Worm (Caenorhabditis elegans) whole organism, late embryonic: ENCODE measurements around the gene F27B3.8.
A peak's percentile ranks its signal among the peaks of the same experiment; 100 is the strongest.
"Not testable (repeated sequence)": the region's sequence is repeated elsewhere in the genome, so short reads cannot be mapped to it uniquely, and the experiment has no call there.

ENCODE experiments used
- F13H6.1 ChIP-seq: sonication (generic microtip); optimal IDR thresholded peaks from 2 replicates; lab custom pipeline; 2016; ENCODE audit warnings: missing genetic modification characterization, missing compliant biosample characterization
- ama-1 ChIP-seq: fragments of 150-350 bp; optimal IDR thresholded peaks from 2 replicates; lab custom pipeline; 2014
- ceh-2 ChIP-seq: sonication (generic microtip); optimal IDR thresholded peaks from 2 replicates; lab custom pipeline; 2016; ENCODE audit warnings: missing genotype, missing genetic modification characterization, missing compliant biosample characterization
- dmd-4 ChIP-seq: sonication (generic microtip); optimal IDR thresholded peaks from 2 replicates; lab custom pipeline; 2016; ENCODE audit warnings: borderline replicate concordance, missing genetic modification characterization, missing compliant biosample characterization
- ets-4 ChIP-seq: sonication (generic microtip); optimal IDR thresholded peaks from 2 replicates; lab custom pipeline; 2016; ENCODE audit warnings: missing genetic modification characterization, missing compliant biosample characterization
- fkh-10 ChIP-seq: fragments of 150-350 bp; optimal IDR thresholded peaks from 2 replicates; lab custom pipeline; 2014; ENCODE audit warnings: missing biosample characterization, missing genetic modification reagents, missing genetic modification characterization
- madf-2 ChIP-seq: sonication (generic microtip); optimal IDR thresholded peaks from 2 replicates; lab custom pipeline; 2017; ENCODE audit warnings: missing genetic modification characterization, missing compliant biosample characterization
- nfya-1 ChIP-seq: sonication (generic microtip); optimal IDR thresholded peaks from 2 replicates; lab custom pipeline; 2017; ENCODE audit warnings: missing genetic modification characterization, mild to moderate bottlenecking, missing compliant biosample characterization, antibody characterized with exemption, moderate library complexity
- nhr-11 ChIP-seq: fragments of 150-350 bp; optimal IDR thresholded peaks from 2 replicates; lab custom pipeline; 2014; ENCODE audit warnings: missing biosample characterization, missing genetic modification characterization
- pag-3 ChIP-seq: sonication (generic microtip); optimal IDR thresholded peaks from 2 replicates; lab custom pipeline; 2016; ENCODE audit warnings: missing compliant biosample characterization, missing genetic modification characterization, borderline replicate concordance
- pha-4 ChIP-seq: fragments of 150-350 bp; optimal IDR thresholded peaks from 2 replicates; lab custom pipeline; 2018; ENCODE audit warnings: missing biosample characterization, missing genetic modification reagents, missing genetic modification characterization
- sox-4 ChIP-seq: sonication (generic microtip); optimal IDR thresholded peaks from 2 replicates; lab custom pipeline; 2017; ENCODE audit warnings: mild to moderate bottlenecking, missing genetic modification characterization, inconsistent platforms, missing compliant biosample characterization
- tbx-2 ChIP-seq: sonication (generic microtip); optimal IDR thresholded peaks from 2 replicates; lab custom pipeline; 2016; ENCODE audit warnings: missing genetic modification characterization, missing compliant biosample characterization

DNA sequence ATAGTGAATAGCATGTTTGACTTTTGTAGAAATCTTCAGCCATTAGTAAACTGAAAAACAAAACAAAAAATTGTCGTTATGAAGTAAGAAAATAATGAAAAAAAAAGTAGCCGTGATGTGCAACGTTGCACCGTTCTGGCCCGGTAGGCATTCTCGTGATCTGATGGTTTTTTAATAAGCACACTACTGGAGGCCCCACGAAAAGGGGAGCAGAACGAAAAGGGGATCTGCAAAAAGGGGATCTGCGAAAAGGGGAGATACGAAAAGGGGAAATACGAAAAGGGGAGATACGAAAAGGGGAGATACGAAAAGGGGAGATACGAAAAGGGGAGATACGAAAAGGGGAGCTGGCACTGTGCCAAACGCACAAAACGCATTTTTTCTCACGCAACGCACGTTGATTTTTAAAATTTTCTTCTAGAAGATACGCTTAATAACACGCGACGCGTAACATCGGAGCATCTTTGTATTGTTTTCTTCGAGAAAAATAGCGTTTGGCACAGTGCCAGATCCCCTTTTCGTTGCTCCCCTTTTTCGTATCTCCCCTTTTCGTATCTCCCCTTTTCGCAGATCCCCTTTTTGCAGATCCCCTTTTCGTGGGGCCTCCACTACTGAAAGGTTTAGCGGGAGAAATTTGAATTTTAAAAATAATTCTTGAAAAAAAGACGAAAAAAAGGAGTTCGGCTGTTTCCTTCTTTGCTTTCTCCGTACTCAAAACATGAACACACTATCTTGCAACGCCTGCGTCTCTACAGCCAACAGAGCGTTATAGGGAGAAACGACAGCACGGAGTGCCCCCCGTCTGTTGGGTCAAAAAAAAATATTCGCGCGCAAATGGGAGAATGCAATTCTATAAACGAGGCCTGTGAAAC, 28.1 kb upstream of the F27B3.8 start, which contains the start of gene C09E7.7:
- not testable (repeated sequence) for TF ChIP-seq ama-1 (lab: Kevin White, UChicago); fkh-10; madf-2 (tag; lab: Kevin White, UChicago); sox-4 (tag; lab: Kevin White, UChicago); pha-4 (tag; lab: Kevin White, UChicago); nfya-1 (tag; lab: Kevin White, UChicago); nhr-11 (tag; lab: Kevin White, UChicago)
- peak; percentile 85 for TF ChIP-seq ceh-2
- TF ChIP-seq tbx-2 (tag; lab: Kevin White, UChicago), result peak; percentile 89
- TF ChIP-seq dmd-4 (tag; lab: Kevin White, UChicago), result peak; percentile 81
- peak; percentile 75 for TF ChIP-seq F13H6.1
- TF ChIP-seq pag-3, result peak; percentile 66
- peak; percentile 74 for TF ChIP-seq ets-4 (tag; lab: Kevin White, UChicago)
